Worm (Caenorhabditis elegans): ENCODE results near the gene msp-65.

The msp-65 gene

DNA sequence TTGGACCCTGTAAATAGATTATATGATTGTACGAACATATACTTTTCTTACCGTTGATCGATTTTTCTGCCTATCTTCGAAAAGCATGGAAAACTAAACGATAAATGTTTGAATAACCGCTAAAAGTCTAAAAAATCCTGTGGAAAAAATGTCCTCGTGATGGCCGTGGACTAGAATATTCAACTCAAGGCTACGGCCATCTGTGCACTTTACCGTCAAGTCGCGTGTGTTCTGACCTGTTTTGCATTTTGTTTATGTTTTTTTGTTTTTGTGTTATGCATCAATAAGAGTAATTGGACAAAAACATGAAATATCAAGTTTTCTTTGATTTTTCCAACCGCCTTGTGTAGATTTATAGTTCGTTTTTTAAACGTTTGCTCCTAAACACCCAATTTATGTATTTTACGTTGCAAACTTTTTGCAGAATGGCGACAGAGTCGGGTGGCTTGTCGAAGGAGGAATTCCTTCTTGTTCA, 47.8 kb downstream of the msp-65 start, which contains the start of the genes hda-6 and F41H10.4 (continued):
- no peak for TF ChIP-seq tbx-9 (tag; optimal IDR thresholded peaks at IDR 0.05; ENCODE audit: borderline replicate concordance)
- peak; percentile 64 for TF ChIP-seq athp-1 (tag; optimal IDR thresholded peaks at IDR 0.05)
- TF ChIP-seq let-607 (tag; optimal IDR thresholded peaks at IDR 0.05) = peak in 1 of 2 experiments; percentile 9
- TF ChIP-seq chd-7 (tag; optimal IDR thresholded peaks at IDR 0.05) = no peak
- no peak for TF ChIP-seq egl-44 (GFP tag; IDR thresholded peaks at IDR 0.05)
- TF ChIP-seq ztf-22 (GFP tag; optimal IDR thresholded peaks at IDR 0.05) = no peak
